Worm (Caenorhabditis elegans): ENCODE data around the gene F17C11.6.

The F17C11.6 gene

ce11 chrV:10998797-10999196 lies 43.9 kb downstream of the F17C11.6 start, which contains the start of gene F53B7.7:
Gene F53B7.7, plus strand, starts transcription at chrV:10999097.
- TF ChIP-seq ceh-36 (tag; optimal IDR thresholded peaks at IDR 0.05): no peak
- TF ChIP-seq hnd-1 (tag; optimal IDR thresholded peaks at IDR 0.05): no peak
- no peak for TF ChIP-seq pes-1 (GFP tag; IDR thresholded peaks at IDR 0.05)
- TF ChIP-seq sea-1 (GFP tag; conservative IDR thresholded peaks at IDR 0.05): no peak
- TF ChIP-seq tra-4 (tag; optimal IDR thresholded peaks at IDR 0.05): no peak
- no peak for TF ChIP-seq scrt-1 (GFP tag; IDR thresholded peaks at IDR 0.05)
- TF ChIP-seq tbx-11 (GFP tag; IDR thresholded peaks at IDR 0.05): no peak
- no peak for TF ChIP-seq tbx-37 (GFP tag; conservative IDR thresholded peaks at IDR 0.05)
- no peak for TF ChIP-seq flt-1 (GFP tag; IDR thresholded peaks at IDR 0.05)
- no peak for TF ChIP-seq F13C5.2 (tag; optimal IDR thresholded peaks at IDR 0.05)
- TF ChIP-seq hmg-4 (GFP tag; optimal IDR thresholded peaks at IDR 0.05): no peak
- no peak for TF ChIP-seq ama-1 (optimal IDR thresholded peaks at IDR 0.05)
- TF ChIP-seq aly-1 (tag; optimal IDR thresholded peaks at IDR 0.05): no peak
- TF ChIP-seq ceh-13 (GFP tag; optimal IDR thresholded peaks at IDR 0.05): no peak

- TF ChIP-seq hmbx-1 (tag; optimal IDR thresholded peaks at IDR 0.05): no peak
- no peak for TF ChIP-seq B0310.2 (tag; optimal IDR thresholded peaks at IDR 0.05)
- TF ChIP-seq F13C5.2 (tag; optimal IDR thresholded peaks at IDR 0.05): peak; percentile 23
Measured at ce11 chrV:11000650-11001049, 45.7 kb downstream of the F17C11.6 start, which contains the start of gene isy-1. Gene isy-1, minus strand, starts transcription at chrV:11000699.

- TF ChIP-seq scrt-1 (GFP tag; IDR thresholded peaks at IDR 0.05) (no peak), sea-1 (GFP tag; conservative IDR thresholded peaks at IDR 0.05) (no peak), hmg-4 (GFP tag; optimal IDR thresholded peaks at IDR 0.05) (no peak), ceh-13 (GFP tag; optimal IDR thresholded peaks at IDR 0.05) (no peak), ceh-36 (tag; optimal IDR thresholded peaks at IDR 0.05) (no peak), flt-1 (GFP tag; IDR thresholded peaks at IDR 0.05) (no peak), F13C5.2 (tag; optimal IDR thresholded peaks at IDR 0.05) (no peak), ets-7 (tag; optimal IDR thresholded peaks at IDR 0.05) (no peak), tbx-37 (GFP tag; conservative IDR thresholded peaks at IDR 0.05) (no peak), hmbx-1 (tag; optimal IDR thresholded peaks at IDR 0.05) (no peak), tra-4 (tag; optimal IDR thresholded peaks at IDR 0.05) (no peak), ama-1 (optimal IDR thresholded peaks at IDR 0.05) (no peak), tbx-11 (GFP tag; IDR thresholded peaks at IDR 0.05) (no peak), pes-1 (GFP tag; IDR thresholded peaks at IDR 0.05) (no peak)
Measured at ce11 chrV:11002434-11002833, 47.5 kb downstream of the F17C11.6 start, which contains the start of gene F53B7.4. Gene F53B7.4, minus strand, starts transcription at chrV:11002534.

ce11 chrV:11004094-11004493 lies 49.2 kb downstream of the F17C11.6 start:
- no peak for TF ChIP-seq B0310.2 (tag; optimal IDR thresholded peaks at IDR 0.05)
- TF ChIP-seq ama-1 (optimal IDR thresholded peaks at IDR 0.05): no peak

Measured in whole organism, early embryonic.